Fruit fly (Drosophila melanogaster): ENCODE measurements around the gene CG42870.

The CG42870 gene

DNA sequence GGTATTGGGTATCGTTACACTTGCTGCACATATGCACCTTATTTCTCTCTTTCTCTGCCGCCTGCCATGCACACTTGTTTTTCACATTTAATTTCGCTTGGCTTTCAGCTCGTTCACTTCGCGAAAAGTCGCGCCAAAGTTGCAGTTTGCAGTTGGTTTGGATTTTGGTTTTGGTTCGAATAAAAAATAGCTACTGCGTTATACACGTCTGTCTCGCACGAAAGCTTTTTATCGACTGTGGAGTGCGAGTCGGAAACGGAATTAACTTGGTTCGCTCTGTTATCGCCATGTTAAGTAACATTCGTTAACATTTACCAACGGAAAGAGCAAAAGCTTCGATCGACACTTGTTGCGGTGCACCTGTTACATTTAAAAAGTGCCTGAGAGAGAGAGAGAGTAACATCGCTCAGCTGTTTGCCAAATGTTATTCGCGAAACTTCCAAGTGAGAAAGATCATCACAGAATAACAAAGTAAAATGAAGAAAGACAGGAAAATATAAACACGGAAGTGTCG is 17.7 kb downstream of the CG42870 start, which contains the start of gene CG31176 (continued):
- TF ChIP-seq CG30403 (GFP tag; optimal IDR thresholded peaks at IDR 0.05) (no peak), slbo (GFP tag; IDR thresholded peaks at IDR 0.05) (no peak), vvl (GFP tag; IDR thresholded peaks at IDR 0.05) (peak; percentile 31; the same call in 1 of the 2 replicates), CG1602 (GFP tag; optimal IDR thresholded peaks at IDR 0.05) (no peak), CG34376 (GFP tag; optimal IDR thresholded peaks at IDR 0.05) (peak; percentile 11), crp (GFP tag; optimal IDR thresholded peaks at IDR 0.05) (peak in 1 of 2 experiments; percentile 46), sim (GFP tag; IDR thresholded peaks at IDR 0.05) (no peak), Opbp (GFP tag; IDR thresholded peaks at IDR 0.05; ENCODE audit: partially characterized antibody) (0 out of 3 replicates have a peak, but pooled peaks have one; percentile 12), eve (GFP tag; optimal IDR thresholded peaks at IDR 0.05) (peak in 1 of 2 experiments; percentile 82), Six4 (GFP tag; optimal IDR thresholded peaks at IDR 0.05) (no peak), CG8290 (GFP tag; optimal IDR thresholded peaks at IDR 0.05) (no peak), CG8290 (tag; optimal IDR thresholded peaks at IDR 0.05) (peak in 1 of 2 experiments; percentile 18), Rfx (GFP tag; IDR thresholded peaks at IDR 0.05) (no peak), scrt (GFP tag; optimal IDR thresholded peaks at IDR 0.05) (peak; percentile 57), gro (GFP tag; optimal IDR thresholded peaks at IDR 0.05) (no peak), CG17829 (tag; optimal IDR thresholded peaks at IDR 0.05) (no peak), Atf6 (GFP tag; IDR thresholded peaks at IDR 0.05) (no peak), Trl (optimal IDR thresholded peaks at IDR 0.05) (peak in 1 of 2 experiments; percentile 52), Trl (GFP tag; optimal IDR thresholded peaks at IDR 0.05) (no peak), Jarid2 (GFP tag; optimal IDR thresholded peaks at IDR 0.05) (peak; percentile 89), CG12104 (GFP tag; optimal IDR thresholded peaks at IDR 0.05) (no peak)

dm6 chr3R:21704439-21704838 is 32.7 kb downstream of the CG42870 start:
- TF ChIP-seq Drgx (GFP tag; IDR thresholded peaks at IDR 0.05) (peak; percentile 30; the same call in 1 of the 2 replicates), CG2889 (GFP tag; IDR thresholded peaks at IDR 0.05) (0 out of 3 replicates have a peak, but pooled peaks have one; percentile 13), Mrtf (GFP tag; IDR thresholded peaks at IDR 0.05) (no peak)

- TF ChIP-seq MBD-R2 (GFP tag; IDR thresholded peaks at IDR 0.05), result no peak
- no peak for TF ChIP-seq Hmx (GFP tag; optimal IDR thresholded peaks at IDR 0.05)
- TF ChIP-seq CG3281 (GFP tag; optimal IDR thresholded peaks at IDR 0.05), result no peak
- no peak for TF ChIP-seq CG10543 (GFP tag; optimal IDR thresholded peaks at IDR 0.05)
- TF ChIP-seq CG18599 (GFP tag; optimal IDR thresholded peaks at IDR 0.05), result no peak
- TF ChIP-seq Xbp1 (GFP tag; optimal IDR thresholded peaks at IDR 0.05), result peak; percentile 17
- TF ChIP-seq run (tag; optimal IDR thresholded peaks at IDR 0.05), result no peak
- TF ChIP-seq CG6689 (GFP tag; IDR thresholded peaks at IDR 0.05), result 0 out of 2 replicates have a peak, but pooled peaks have one; percentile 18
- TF ChIP-seq CG7928 (GFP tag; optimal IDR thresholded peaks at IDR 0.05), result no peak
- no peak for TF ChIP-seq CG4854 (GFP tag; optimal IDR thresholded peaks at IDR 0.05)
- TF ChIP-seq hth (optimal IDR thresholded peaks at IDR 0.05), result no peak
- TF ChIP-seq D19A (tag; optimal IDR thresholded peaks at IDR 0.05), result peak; percentile 6
- TF ChIP-seq CG2202 (tag; optimal IDR thresholded peaks at IDR 0.05), result no peak
- TF ChIP-seq CG30020 (tag; optimal IDR thresholded peaks at IDR 0.05), result no peak
- TF ChIP-seq Sry-δ (GFP tag; optimal IDR thresholded peaks at IDR 0.05), result no peak
- TF ChIP-seq gcm2 (GFP tag; optimal IDR thresholded peaks at IDR 0.05), result no peak
- TF ChIP-seq CG13775 (GFP tag; optimal IDR thresholded peaks at IDR 0.05), result no peak
- no peak for TF ChIP-seq CG17612 (GFP tag; IDR thresholded peaks at IDR 0.05)
- no peak for TF ChIP-seq CG10147 (GFP tag; optimal IDR thresholded peaks at IDR 0.05)
- peak; percentile 17 for TF ChIP-seq Mad (GFP tag; optimal IDR thresholded peaks at IDR 0.05)
- TF ChIP-seq CG18476 (GFP tag; optimal IDR thresholded peaks at IDR 0.05), result no peak
- TF ChIP-seq CG10431 (GFP tag; optimal IDR thresholded peaks at IDR 0.05), result no peak
- peak; percentile 5 for TF ChIP-seq tin (GFP tag; optimal IDR thresholded peaks at IDR 0.05)
- no peak for TF ChIP-seq Spps (tag; optimal IDR thresholded peaks at IDR 0.05)
- TF ChIP-seq CG13296 (GFP tag; optimal IDR thresholded peaks at IDR 0.05), result no peak
- no peak for TF ChIP-seq Dad (GFP tag; optimal IDR thresholded peaks at IDR 0.05)
- TF ChIP-seq CG13123 (GFP tag; optimal IDR thresholded peaks at IDR 0.05), result no peak
Observed at dm6 chr3R:21703346-21703745, 33.8 kb downstream of the CG42870 start.
